Fruit fly (Drosophila melanogaster): ENCODE results near the gene dmt.
A peak's percentile ranks its signal among the peaks of the same experiment; 100 is the strongest.

dmt gene

dm6 chr3R:9702567-9702966 is 8.4 kb upstream of the dmt start (continued):
- TF ChIP-seq disco-r (GFP tag; optimal IDR thresholded peaks at IDR 0.05) (peak; percentile 65), C15 (GFP tag; IDR thresholded peaks at IDR 0.05) (no peak), wdn (GFP tag; IDR thresholded peaks at IDR 0.05) (no peak), TFAM (GFP tag; optimal IDR thresholded peaks at IDR 0.05) (peak; percentile 37), pfk (GFP tag; optimal IDR thresholded peaks at IDR 0.05) (no peak), ERR (GFP tag; optimal IDR thresholded peaks at IDR 0.05) (peak; percentile 73), D19B (GFP tag; optimal IDR thresholded peaks at IDR 0.05) (peak; percentile 79), tgo (GFP tag; IDR thresholded peaks at IDR 0.05) (no peak), CG2875 (GFP tag; optimal IDR thresholded peaks at IDR 0.05) (peak; percentile 86), CG32532 (GFP tag; IDR thresholded peaks at IDR 0.05) (no peak), Eip74EF (GFP tag; optimal IDR thresholded peaks at IDR 0.05) (peak in 1 of 2 experiments; percentile 94), zen2 (GFP tag; IDR thresholded peaks at IDR 0.05; ENCODE audit: partially characterized antibody) (no peak), CG33557 (GFP tag; optimal IDR thresholded peaks at IDR 0.05) (peak; percentile 42), bigmax (GFP tag; optimal IDR thresholded peaks at IDR 0.05) (peak; percentile 57), CG7928 (GFP tag; optimal IDR thresholded peaks at IDR 0.05) (peak; percentile 57), Doc3 (GFP tag; IDR thresholded peaks at IDR 0.05; ENCODE audit: partially characterized antibody) (no peak), CG2129 (GFP tag; IDR thresholded peaks at IDR 0.05; ENCODE audit: partially characterized antibody) (no peak), zen (tag; optimal IDR thresholded peaks at IDR 0.05) (peak; percentile 81), Oli (tag; optimal IDR thresholded peaks at IDR 0.05) (peak; percentile 93), CG1024 (GFP tag; IDR thresholded peaks at IDR 0.05) (no peak), CG7987 (GFP tag; optimal IDR thresholded peaks at IDR 0.05) (peak; percentile 86), gt (GFP tag; IDR thresholded peaks at IDR 0.05) (no peak), usp (GFP tag; optimal IDR thresholded peaks at IDR 0.05) (no peak), wek (GFP tag; optimal IDR thresholded peaks at IDR 0.05) (peak; percentile 80), gsb (GFP tag; IDR thresholded peaks at IDR 0.05) (no peak), sug (tag; optimal IDR thresholded peaks at IDR 0.05) (peak; percentile 60), CG14441 (GFP tag; IDR thresholded peaks at IDR 0.05) (no peak), CG13775 (GFP tag; optimal IDR thresholded peaks at IDR 0.05) (peak; percentile 73), Spps (tag; optimal IDR thresholded peaks at IDR 0.05) (peak; percentile 61), CG12155 (GFP tag; optimal IDR thresholded peaks at IDR 0.05) (peak; percentile 77), CG17568 (GFP tag; optimal IDR thresholded peaks at IDR 0.05) (peak; percentile 93), sd (tag; optimal IDR thresholded peaks at IDR 0.05) (peak; percentile 94), CG12071 (GFP tag; optimal IDR thresholded peaks at IDR 0.05) (peak; percentile 93), CG4328 (GFP tag; optimal IDR thresholded peaks at IDR 0.05) (peak; percentile 55), CG11456 (GFP tag; IDR thresholded peaks at IDR 0.05) (no peak), lab (GFP tag; optimal IDR thresholded peaks at IDR 0.05) (peak; percentile 95), CG9437 (GFP tag; optimal IDR thresholded peaks at IDR 0.05) (peak; percentile 78), CG11723 (GFP tag; optimal IDR thresholded peaks at IDR 0.05) (peak; percentile 84), CG31388 (GFP tag; optimal IDR thresholded peaks at IDR 0.05) (peak; percentile 59), ewg (GFP tag; optimal IDR thresholded peaks at IDR 0.05) (peak; percentile 80), Hr51 (GFP tag; optimal IDR thresholded peaks at IDR 0.05) (peak; percentile 71 to 93), cato (GFP tag; optimal IDR thresholded peaks at IDR 0.05; ENCODE audit: borderline replicate concordance) (peak; percentile 65), CG12744 (GFP tag; optimal IDR thresholded peaks at IDR 0.05) (peak; percentile 87), chm (GFP tag; IDR thresholded peaks at IDR 0.05) (no peak), bbx (GFP tag; IDR thresholded peaks at IDR 0.05; ENCODE audit: partially characterized antibody) (no peak), pita (GFP tag; optimal IDR thresholded peaks at IDR 0.05) (no peak), CG4424 (GFP tag; optimal IDR thresholded peaks at IDR 0.05) (peak; percentile 88), CG3281 (GFP tag; optimal IDR thresholded peaks at IDR 0.05) (peak; percentile 90), Ssrp (tag; optimal IDR thresholded peaks at IDR 0.05) (peak; percentile 86), nerfin-1 (tag; optimal IDR thresholded peaks at IDR 0.05) (peak; percentile 77)
